Fruit fly (Drosophila melanogaster) Kc167 (cell line): ENCODE data around the gene NT1.

ENCODE experiments used
- h ChIP-seq: fragments of >200 bp; optimal IDR thresholded peaks from 3 replicates; lab custom pipeline; 2018; ENCODE audit warnings: missing external identifiers
- insv ChIP-seq: fragments of >200 bp; optimal IDR thresholded peaks from 3 replicates; lab custom pipeline; 2018; ENCODE audit warnings: missing external identifiers
- psq ChIP-seq: fragments of >200 bp; optimal IDR thresholded peaks from 2 replicates; lab custom pipeline; 2017; ENCODE audit warnings: missing external identifiers
- ttk ChIP-seq: sonication (Bioruptor generic); optimal IDR thresholded peaks from 2 replicates; lab custom pipeline; 2017; ENCODE audit warnings: missing external identifiers

DNA sequence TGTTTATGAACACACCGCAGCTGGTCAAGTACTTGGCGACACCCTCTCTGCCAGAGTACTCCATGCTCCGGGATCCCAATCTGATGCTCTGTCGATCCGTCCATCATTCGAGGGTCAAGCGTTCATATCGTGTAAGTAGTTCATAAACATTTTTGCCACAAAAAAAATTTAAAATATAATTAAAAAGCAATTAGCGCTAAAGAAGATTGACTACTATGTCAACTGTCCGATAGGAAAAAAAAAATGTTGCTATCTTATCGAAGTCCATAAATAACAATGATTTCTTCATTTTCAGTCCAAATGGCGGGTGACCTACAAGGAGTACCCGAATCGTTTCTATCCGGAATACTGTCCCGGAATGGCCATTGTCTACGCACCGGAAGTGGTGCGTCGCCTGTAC, 43.6 kb upstream of the NT1 start:
- TF ChIP-seq h: no peak
- no peak for TF ChIP-seq insv (lab: Kevin White, UChicago)
- no peak for TF ChIP-seq psq
- no peak for TF ChIP-seq ttk (lab: Kevin White, UChicago)
